Worm (Caenorhabditis elegans): ENCODE measurements around the gene T05A8.3.
A peak's percentile ranks its signal among the peaks of the same experiment; 100 is the strongest.

T05A8.3 gene

ce11 chrII:2754595-2754994 lies 37.4 kb upstream of the T05A8.3 start:
- TF ChIP-seq ama-1 (optimal IDR thresholded peaks at IDR 0.05) (no peak), tbx-37 (GFP tag; conservative IDR thresholded peaks at IDR 0.05) (no peak)

- TF ChIP-seq ceh-36 (tag; optimal IDR thresholded peaks at IDR 0.05): no peak
- no peak for TF ChIP-seq pes-1 (GFP tag; IDR thresholded peaks at IDR 0.05)
- TF ChIP-seq aly-1 (tag; optimal IDR thresholded peaks at IDR 0.05): no peak
- no peak for TF ChIP-seq tbx-11 (GFP tag; IDR thresholded peaks at IDR 0.05)
- no peak for TF ChIP-seq tbx-37 (GFP tag; conservative IDR thresholded peaks at IDR 0.05)
- no peak for TF ChIP-seq F13C5.2 (tag; optimal IDR thresholded peaks at IDR 0.05)
- no peak for TF ChIP-seq ets-7 (tag; optimal IDR thresholded peaks at IDR 0.05)
- no peak for TF ChIP-seq hmbx-1 (tag; optimal IDR thresholded peaks at IDR 0.05)
- no peak for TF ChIP-seq hmg-4 (GFP tag; optimal IDR thresholded peaks at IDR 0.05)
- TF ChIP-seq hnd-1 (tag; optimal IDR thresholded peaks at IDR 0.05): no peak
- TF ChIP-seq sea-1 (GFP tag; conservative IDR thresholded peaks at IDR 0.05): no peak
- TF ChIP-seq B0310.2 (tag; optimal IDR thresholded peaks at IDR 0.05): no peak
- no peak for TF ChIP-seq ceh-13 (GFP tag; optimal IDR thresholded peaks at IDR 0.05)
- TF ChIP-seq scrt-1 (GFP tag; IDR thresholded peaks at IDR 0.05): no peak
- no peak for TF ChIP-seq tra-4 (tag; optimal IDR thresholded peaks at IDR 0.05)
- no peak for TF ChIP-seq ama-1 (optimal IDR thresholded peaks at IDR 0.05)
- no peak for TF ChIP-seq flt-1 (GFP tag; IDR thresholded peaks at IDR 0.05)
Observed at ce11 chrII:2752999-2753398, 35.8 kb upstream of the T05A8.3 start, which contains the start of gene F29A7.3. TSS of gene F29A7.3 (plus strand) at chrII:2753299.

- TF ChIP-seq ceh-36 (tag; optimal IDR thresholded peaks at IDR 0.05) (no peak), pes-1 (GFP tag; IDR thresholded peaks at IDR 0.05) (0 out of 2 replicates have a peak, but pooled peaks have one; percentile 58)
Observed at ce11 chrII:2752536-2752935, 35.3 kb upstream of the T05A8.3 start, which contains the start of gene F29A7.6. TSS of gene F29A7.6 (minus strand) at chrII:2752611.

ce11 chrII:2751278-2751677 lies 34.0 kb upstream of the T05A8.3 start:
- TF ChIP-seq ama-1 (optimal IDR thresholded peaks at IDR 0.05) (no peak), tra-4 (tag; optimal IDR thresholded peaks at IDR 0.05) (no peak), sea-1 (GFP tag; conservative IDR thresholded peaks at IDR 0.05) (no peak), hnd-1 (tag; optimal IDR thresholded peaks at IDR 0.05) (no peak), aly-1 (tag; optimal IDR thresholded peaks at IDR 0.05) (no peak), F13C5.2 (tag; optimal IDR thresholded peaks at IDR 0.05) (no peak), tbx-37 (GFP tag; conservative IDR thresholded peaks at IDR 0.05) (no peak), tbx-11 (GFP tag; IDR thresholded peaks at IDR 0.05) (no peak), ets-7 (tag; optimal IDR thresholded peaks at IDR 0.05) (no peak), B0310.2 (tag; optimal IDR thresholded peaks at IDR 0.05) (no peak), hmg-4 (GFP tag; optimal IDR thresholded peaks at IDR 0.05) (no peak), scrt-1 (GFP tag; IDR thresholded peaks at IDR 0.05) (no peak), ceh-13 (GFP tag; optimal IDR thresholded peaks at IDR 0.05) (no peak), hmbx-1 (tag; optimal IDR thresholded peaks at IDR 0.05) (no peak), flt-1 (GFP tag; IDR thresholded peaks at IDR 0.05) (no peak), ceh-36 (tag; optimal IDR thresholded peaks at IDR 0.05) (no peak), pes-1 (GFP tag; IDR thresholded peaks at IDR 0.05) (no peak)

DNA sequence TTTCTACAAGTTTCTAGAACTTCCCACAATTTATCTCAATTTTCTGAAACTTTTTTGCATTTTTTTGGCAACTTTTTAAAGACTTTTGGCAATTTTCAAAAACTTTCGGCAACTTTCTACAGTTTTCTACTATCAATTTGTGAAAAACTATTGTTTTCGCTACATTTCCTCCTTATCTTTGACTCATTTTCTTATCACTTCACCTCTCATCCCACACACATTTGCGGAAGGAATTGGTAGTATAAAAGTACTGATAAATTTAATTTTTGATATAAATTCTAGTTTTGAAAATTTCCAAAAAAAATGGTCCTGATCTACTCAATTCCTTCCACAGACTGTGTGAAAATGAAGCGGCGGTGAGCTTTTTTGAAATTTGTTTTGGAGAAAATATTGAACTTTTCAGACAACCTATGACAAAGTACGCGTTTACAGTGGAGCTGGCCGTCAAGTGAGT lies 32.4 kb upstream of the T05A8.3 start, which contains the start of gene F29A7.4:
TSS of gene F29A7.4 (plus strand) at position 404 of the 454 bp plus-strand sequence.
- TF ChIP-seq B0310.2 (tag; optimal IDR thresholded peaks at IDR 0.05) (no peak), sea-1 (GFP tag; conservative IDR thresholded peaks at IDR 0.05) (no peak), pes-1 (GFP tag; IDR thresholded peaks at IDR 0.05) (no peak), hmbx-1 (tag; optimal IDR thresholded peaks at IDR 0.05) (no peak), ceh-13 (GFP tag; optimal IDR thresholded peaks at IDR 0.05) (no peak), tbx-11 (GFP tag; IDR thresholded peaks at IDR 0.05) (no peak), tra-4 (tag; optimal IDR thresholded peaks at IDR 0.05) (no peak), flt-1 (GFP tag; IDR thresholded peaks at IDR 0.05) (no peak), tbx-37 (GFP tag; conservative IDR thresholded peaks at IDR 0.05) (no peak), ets-7 (tag; optimal IDR thresholded peaks at IDR 0.05) (no peak), F13C5.2 (tag; optimal IDR thresholded peaks at IDR 0.05) (no peak), aly-1 (tag; optimal IDR thresholded peaks at IDR 0.05) (no peak), scrt-1 (GFP tag; IDR thresholded peaks at IDR 0.05) (no peak), ama-1 (optimal IDR thresholded peaks at IDR 0.05) (no peak), hnd-1 (tag; optimal IDR thresholded peaks at IDR 0.05) (no peak), ceh-36 (tag; optimal IDR thresholded peaks at IDR 0.05) (no peak), hmg-4 (GFP tag; optimal IDR thresholded peaks at IDR 0.05) (no peak)

ce11 chrII:2747956-2748621 lies 30.9 kb upstream of the T05A8.3 start:
- no peak for TF ChIP-seq tra-4 (tag; optimal IDR thresholded peaks at IDR 0.05)
- TF ChIP-seq scrt-1 (GFP tag; IDR thresholded peaks at IDR 0.05): no peak
- TF ChIP-seq hmg-4 (GFP tag; optimal IDR thresholded peaks at IDR 0.05): no peak
- TF ChIP-seq hnd-1 (tag; optimal IDR thresholded peaks at IDR 0.05): no peak
- no peak for TF ChIP-seq ets-7 (tag; optimal IDR thresholded peaks at IDR 0.05)
- TF ChIP-seq tbx-37 (GFP tag; conservative IDR thresholded peaks at IDR 0.05): no peak
- no peak for TF ChIP-seq ceh-36 (tag; optimal IDR thresholded peaks at IDR 0.05)
- TF ChIP-seq flt-1 (GFP tag; IDR thresholded peaks at IDR 0.05): no peak
- TF ChIP-seq F13C5.2 (tag; optimal IDR thresholded peaks at IDR 0.05): no peak
- TF ChIP-seq ama-1 (optimal IDR thresholded peaks at IDR 0.05): no peak
- no peak for TF ChIP-seq pes-1 (GFP tag; IDR thresholded peaks at IDR 0.05)
- no peak for TF ChIP-seq sea-1 (GFP tag; conservative IDR thresholded peaks at IDR 0.05)
- TF ChIP-seq ceh-13 (GFP tag; optimal IDR thresholded peaks at IDR 0.05): no peak
- TF ChIP-seq aly-1 (tag; optimal IDR thresholded peaks at IDR 0.05): no peak
- no peak for TF ChIP-seq hmbx-1 (tag; optimal IDR thresholded peaks at IDR 0.05)
- TF ChIP-seq B0310.2 (tag; optimal IDR thresholded peaks at IDR 0.05): no peak
- no peak for TF ChIP-seq tbx-11 (GFP tag; IDR thresholded peaks at IDR 0.05)

- TF ChIP-seq scrt-1 (GFP tag; IDR thresholded peaks at IDR 0.05) (no peak), ceh-13 (GFP tag; optimal IDR thresholded peaks at IDR 0.05) (no peak), B0310.2 (tag; optimal IDR thresholded peaks at IDR 0.05) (no peak), hnd-1 (tag; optimal IDR thresholded peaks at IDR 0.05) (no peak), tra-4 (tag; optimal IDR thresholded peaks at IDR 0.05) (no peak), tbx-37 (GFP tag; conservative IDR thresholded peaks at IDR 0.05) (no peak), tbx-11 (GFP tag; IDR thresholded peaks at IDR 0.05) (no peak), flt-1 (GFP tag; IDR thresholded peaks at IDR 0.05) (no peak), ama-1 (optimal IDR thresholded peaks at IDR 0.05) (no peak), hmg-4 (GFP tag; optimal IDR thresholded peaks at IDR 0.05) (no peak), aly-1 (tag; optimal IDR thresholded peaks at IDR 0.05) (no peak), ets-7 (tag; optimal IDR thresholded peaks at IDR 0.05) (no peak), F13C5.2 (tag; optimal IDR thresholded peaks at IDR 0.05) (no peak), pes-1 (GFP tag; IDR thresholded peaks at IDR 0.05) (no peak), hmbx-1 (tag; optimal IDR thresholded peaks at IDR 0.05) (no peak), sea-1 (GFP tag; conservative IDR thresholded peaks at IDR 0.05) (no peak), ceh-36 (tag; optimal IDR thresholded peaks at IDR 0.05) (no peak)
Observed at ce11 chrII:2742251-2742650, 25.0 kb upstream of the T05A8.3 start, which contains the start of gene T05A8.7. TSS of gene T05A8.7 (minus strand) at chrII:2742351.
